Fruit fly (Drosophila melanogaster) whole organism, embryonic: ENCODE data around the gene trbd.
A peak's percentile ranks its signal among the peaks of the same experiment; 100 is the strongest.

ENCODE experiments used
- Adf1 ChIP-seq: fragments of 200-800 bp; sonication (Bioruptor generic); IDR thresholded peaks from 2 replicates; pipeline ENCODE4 v1.3.6; 2022; ENCODE audit warnings: missing biosample characterization, missing genetic modification characterization
- CG10959 ChIP-seq: fragments of 200-800 bp; sonication (Bioruptor generic); IDR thresholded peaks from 2 replicates; pipeline ENCODE4 v1.3.6; 2022; ENCODE audit warnings: missing biosample characterization, missing genetic modification characterization
- CG12659 ChIP-seq: fragments of 200-800 bp; sonication (Bioruptor generic); optimal IDR thresholded peaks from 3 replicates; lab custom pipeline; 2017; ENCODE audit warnings: mild to moderate bottlenecking, missing biosample characterization, missing genetic modification reagents, missing genetic modification characterization
- CG13894 ChIP-seq: fragments of 200-800 bp; sonication (Bioruptor generic); optimal IDR thresholded peaks from 3 replicates; lab custom pipeline; 2018; ENCODE audit warnings: missing biosample characterization, mild to moderate bottlenecking, missing genetic modification characterization, moderate library complexity
- CG14014 ChIP-seq: fragments of 200-800 bp; sonication (Bioruptor generic); IDR thresholded peaks from 2 replicates; pipeline ENCODE4 v1.3.6; 2022; ENCODE audit warnings: missing biosample characterization, missing genetic modification characterization
- CG15073 ChIP-seq: fragments of 200-800 bp; sonication (Bioruptor generic); optimal IDR thresholded peaks from 2 replicates; lab custom pipeline; 2016; ENCODE audit warnings: missing biosample characterization, missing genetic modification characterization
- CG17186 ChIP-seq: fragments of 200-800 bp; sonication (Bioruptor generic); optimal IDR thresholded peaks from 3 replicates; lab custom pipeline; 2017; ENCODE audit warnings: missing biosample characterization, missing genetic modification reagents, missing genetic modification characterization
- CG17385 ChIP-seq: fragments of 200-800 bp; sonication (Bioruptor generic); optimal IDR thresholded peaks from 3 replicates; lab custom pipeline; 2018; ENCODE audit warnings: missing biosample characterization, mild to moderate bottlenecking, missing genetic modification characterization
- CG18262 ChIP-seq: fragments of 200-800 bp; optimal IDR thresholded peaks from 3 replicates; lab custom pipeline; 2019; ENCODE audit warnings: missing biosample characterization, mild to moderate bottlenecking, missing genetic modification characterization, moderate library complexity
- CG1832 ChIP-seq: fragments of 200-800 bp; sonication (Bioruptor generic); optimal IDR thresholded peaks from 2 replicates; lab custom pipeline; 2017; ENCODE audit warnings: missing biosample characterization, mild to moderate bottlenecking, missing genetic modification characterization, inconsistent platforms
- CG18619 ChIP-seq: fragments of 200-800 bp; sonication (Bioruptor generic); optimal IDR thresholded peaks from 3 replicates; lab custom pipeline; 2017; ENCODE audit warnings: missing biosample characterization, mild to moderate bottlenecking, missing genetic modification characterization
- CG2202 ChIP-seq: fragments of 200-800 bp; sonication (Bioruptor generic); optimal IDR thresholded peaks from 2 replicates; lab custom pipeline; 2018; ENCODE audit warnings: missing biosample characterization, mild to moderate bottlenecking, missing genetic modification characterization
- CG5180 ChIP-seq: fragments of 200-800 bp; sonication (Bioruptor generic); optimal IDR thresholded peaks from 3 replicates; lab custom pipeline; 2017; ENCODE audit warnings: missing biosample characterization, missing genetic modification characterization, mild to moderate bottlenecking, moderate library complexity, missing genetic modification reagents
- CG6175 ChIP-seq: fragments of 200-800 bp; sonication (Bioruptor generic); IDR thresholded peaks from 3 replicates; pipeline ENCODE4 v1.3.6; 2022; ENCODE audit warnings: missing biosample characterization, missing genetic modification characterization
- CG6689 ChIP-seq: fragments of 200-800 bp; sonication (Bioruptor generic); IDR thresholded peaks from 2 replicates; pipeline ENCODE4 v1.3.6; 2022; ENCODE audit warnings: missing biosample characterization, missing genetic modification characterization
- CG7357 ChIP-seq: fragments of 200-800 bp; sonication (Bioruptor generic); IDR thresholded peaks from 3 replicates; pipeline ENCODE4 v1.3.6; 2022; ENCODE audit warnings: missing biosample characterization, missing genetic modification characterization
- CG9932 ChIP-seq: fragments of 200-800 bp; sonication (Bioruptor generic); IDR thresholded peaks from 2 replicates; pipeline ENCODE4 v1.3.6; 2022; ENCODE audit warnings: missing biosample characterization, missing genetic modification characterization
- Dip2 ChIP-seq: fragments of 200-800 bp; sonication (Bioruptor generic); IDR thresholded peaks from 2 replicates; pipeline ENCODE4 v1.3.6; 2022; ENCODE audit warnings: missing biosample characterization, missing genetic modification characterization
- ERR ChIP-seq: fragments of 200-800 bp; sonication (Bioruptor generic); optimal IDR thresholded peaks from 2 replicates; lab custom pipeline; 2016; ENCODE audit warnings: missing biosample characterization, missing genetic modification characterization
- Ets97D ChIP-seq: fragments of 200-800 bp; sonication (Bioruptor generic); optimal IDR thresholded peaks from 3 replicates; lab custom pipeline; 2016; ENCODE audit warnings: missing biosample characterization, missing genetic modification characterization
- Fer2 ChIP-seq: fragments of 200-800 bp; sonication (Bioruptor generic); optimal IDR thresholded peaks from 2 replicates; lab custom pipeline; 2018; ENCODE audit warnings: missing biosample characterization, mild to moderate bottlenecking, missing genetic modification characterization, moderate library complexity
- NC2β ChIP-seq: fragments of 200-800 bp; sonication (Bioruptor generic); optimal IDR thresholded peaks from 2 replicates; lab custom pipeline; 2016; ENCODE audit warnings: missing biosample characterization, missing genetic modification characterization
- Oaz ChIP-seq: fragments of 200-800 bp; sonication (Bioruptor generic); IDR thresholded peaks from 2 replicates; pipeline ENCODE4 v1.3.6; 2022; ENCODE audit warnings: missing biosample characterization, missing genetic modification characterization
- Opbp ChIP-seq: fragments of 200-800 bp; sonication (Bioruptor generic); IDR thresholded peaks from 3 replicates; pipeline ENCODE4 v1.3.6; 2022; ENCODE audit warnings: missing biosample characterization, missing genetic modification characterization; ENCODE audit not compliant: partially characterized antibody
- Six4 ChIP-seq: fragments of 200-800 bp; sonication (Bioruptor generic); optimal IDR thresholded peaks from 2 replicates; lab custom pipeline; 2016; ENCODE audit warnings: missing biosample characterization, missing genetic modification characterization
- ara ChIP-seq: fragments of 200-800 bp; sonication (Bioruptor generic); IDR thresholded peaks from 2 replicates; pipeline ENCODE4 v1.3.6; 2022; ENCODE audit warnings: missing biosample characterization, missing genetic modification characterization
- cg ChIP-seq: fragments of 200-800 bp; sonication (Bioruptor generic); optimal IDR thresholded peaks from 3 replicates; lab custom pipeline; 2019; ENCODE audit warnings: missing biosample characterization, mild to moderate bottlenecking, missing genetic modification characterization, moderate library complexity
- danr ChIP-seq: fragments of 200-800 bp; sonication (Bioruptor generic); IDR thresholded peaks from 2 replicates; pipeline ENCODE4 v1.3.6; 2022; ENCODE audit warnings: missing biosample characterization, missing genetic modification characterization
- eyg ChIP-seq: fragments of 200-800 bp; sonication (Bioruptor generic); optimal IDR thresholded peaks from 3 replicates; lab custom pipeline; 2016; ENCODE audit warnings: missing biosample characterization, missing genetic modification characterization
- fd96Cb ChIP-seq: fragments of 200-800 bp; sonication (Bioruptor generic); optimal IDR thresholded peaks from 2 replicates; lab custom pipeline; 2018; ENCODE audit warnings: missing biosample characterization, mild to moderate bottlenecking, missing genetic modification characterization, moderate library complexity
- gcm2 ChIP-seq: fragments of 200-800 bp; sonication (Bioruptor generic); optimal IDR thresholded peaks from 2 replicates; lab custom pipeline; 2016; ENCODE audit warnings: missing biosample characterization, missing genetic modification characterization
- grau ChIP-seq: fragments of 200-800 bp; optimal IDR thresholded peaks from 3 replicates; lab custom pipeline; 2019; ENCODE audit warnings: missing biosample characterization, mild to moderate bottlenecking, missing genetic modification characterization, moderate library complexity
- gt ChIP-seq: fragments of 200-800 bp; sonication (Bioruptor generic); IDR thresholded peaks from 2 replicates; pipeline ENCODE4 v1.3.6; 2022; ENCODE audit warnings: missing biosample characterization, missing genetic modification characterization
- ham ChIP-seq: fragments of 200-800 bp; sonication (Bioruptor generic); IDR thresholded peaks from 2 replicates; pipeline ENCODE4 v1.3.6; 2022; ENCODE audit warnings: missing biosample characterization, missing genetic modification characterization
- her ChIP-seq: fragments of 200-800 bp; sonication (Bioruptor generic); optimal IDR thresholded peaks from 2 replicates; lab custom pipeline; 2016; ENCODE audit warnings: missing biosample characterization, missing genetic modification characterization
- jumu ChIP-seq: fragments of 200-800 bp; sonication (Bioruptor generic); optimal IDR thresholded peaks from 3 replicates; lab custom pipeline; 2016; ENCODE audit warnings: missing biosample characterization, missing genetic modification characterization
- lbe ChIP-seq: fragments of 200-800 bp; sonication (Bioruptor generic); optimal IDR thresholded peaks from 2 replicates; lab custom pipeline; 2016; ENCODE audit warnings: missing biosample characterization, mild to moderate bottlenecking, missing genetic modification characterization
- lilli ChIP-seq: fragments of 200-800 bp; sonication (Bioruptor generic); optimal IDR thresholded peaks from 3 replicates; lab custom pipeline; 2016; ENCODE audit warnings: missing biosample characterization, missing genetic modification characterization
- nau ChIP-seq: fragments of 200-800 bp; sonication (Bioruptor generic); optimal IDR thresholded peaks from 3 replicates; lab custom pipeline; 2017; ENCODE audit warnings: missing biosample characterization, mild to moderate bottlenecking, missing genetic modification characterization, missing genetic modification reagents
- oc ChIP-seq: fragments of 200-800 bp; sonication (Bioruptor generic); optimal IDR thresholded peaks from 2 replicates; lab custom pipeline; 2018; ENCODE audit warnings: missing biosample characterization, mild to moderate bottlenecking, missing genetic modification characterization, moderate library complexity
- org-1 ChIP-seq: fragments of 200-800 bp; sonication (Bioruptor generic); optimal IDR thresholded peaks from 2 replicates; lab custom pipeline; 2017; ENCODE audit warnings: missing biosample characterization, missing genetic modification characterization
- sc ChIP-seq, 3 experiments: fragments of >200 bp in 2 of 3; fragments of 200-800 bp in 1 of 3; sonication (Bioruptor generic) in 1 of 3; optimal IDR thresholded peaks; 2 replicates in 2 of 3; 3 replicates in 1 of 3; lab custom pipeline; 2017; ENCODE audit warnings: mild to moderate bottlenecking in 1 of 3, missing biosample characterization in 1 of 3, missing genetic modification characterization in 1 of 3, missing genetic modification reagents in 1 of 3
- schlank ChIP-seq: fragments of 200-800 bp; sonication (Bioruptor generic); optimal IDR thresholded peaks from 2 replicates; lab custom pipeline; 2018; ENCODE audit warnings: missing biosample characterization, mild to moderate bottlenecking, missing genetic modification characterization
- sima ChIP-seq: fragments of 200-800 bp; sonication (Bioruptor generic); optimal IDR thresholded peaks from 2 replicates; lab custom pipeline; 2016; ENCODE audit warnings: missing biosample characterization, missing genetic modification characterization
- sqz ChIP-seq: fragments of 200-800 bp; sonication (Bioruptor generic); optimal IDR thresholded peaks from 3 replicates; lab custom pipeline; 2018; ENCODE audit warnings: missing biosample characterization, mild to moderate bottlenecking, missing genetic modification characterization
- stc ChIP-seq: fragments of 200-800 bp; sonication (Bioruptor generic); IDR thresholded peaks from 2 replicates; pipeline ENCODE4 v1.3.6; 2022; ENCODE audit warnings: missing biosample characterization, missing genetic modification characterization
- tap ChIP-seq: fragments of 200-800 bp; optimal IDR thresholded peaks from 3 replicates; lab custom pipeline; 2019; ENCODE audit warnings: missing biosample characterization, mild to moderate bottlenecking, missing genetic modification characterization, moderate library complexity
- tll ChIP-seq, 2 experiments: fragments of 200-800 bp in 1 of 2; fragments of >200 bp in 1 of 2; sonication (Bioruptor generic) in 1 of 2; optimal IDR thresholded peaks; 2 replicates each; lab custom pipeline; 2017 to 2019; ENCODE audit warnings: missing biosample characterization in 2 of 2, missing genetic modification characterization in 2 of 2, mild to moderate bottlenecking in 1 of 2, moderate library complexity in 1 of 2
- tx ChIP-seq: fragments of 200-800 bp; sonication (Bioruptor generic); optimal IDR thresholded peaks from 2 replicates; lab custom pipeline; 2016; ENCODE audit warnings: missing biosample characterization, missing genetic modification characterization
- z ChIP-seq: fragments of 200-800 bp; sonication (Bioruptor generic); IDR thresholded peaks from 3 replicates; pipeline ENCODE4 v1.3.6; 2022; ENCODE audit warnings: missing biosample characterization, missing genetic modification characterization
- zen ChIP-seq: fragments of 200-800 bp; sonication (Bioruptor generic); optimal IDR thresholded peaks from 3 replicates; lab custom pipeline; 2018; ENCODE audit warnings: missing biosample characterization, mild to moderate bottlenecking, missing genetic modification characterization, moderate library complexity

The trbd gene

dm6 chr3R:9705008-9705628, 5.7 kb downstream of the trbd start, which contains the start of gene Unc-115a (continued):
- no peak for TF ChIP-seq CG10959 (GFP tag; lab: Robert Waterston, UW)
- TF ChIP-seq ham (GFP tag; lab: Robert Waterston, UW), result no peak
- peak; percentile 39 for TF ChIP-seq lilli (GFP tag; lab: Kevin White, UChicago)
- peak; percentile 3 for TF ChIP-seq CG2202
- peak; percentile 23 for TF ChIP-seq Six4 (GFP tag; lab: Kevin White, UChicago)
- TF ChIP-seq tap (tag; lab: Kevin White, UChicago), result no peak
- TF ChIP-seq gcm2 (GFP tag; lab: Kevin White, UChicago), result peak; percentile 53
- TF ChIP-seq tll (GFP tag; optimal IDR thresholded peaks at IDR 0.05; lab: Kevin White, UChicago), result no peak
- no peak for TF ChIP-seq sima
- TF ChIP-seq CG6175 (GFP tag; lab: Robert Waterston, UW), result no peak
- peak; percentile 92 for TF ChIP-seq Ets97D
- no peak for TF ChIP-seq ara (GFP tag; lab: Robert Waterston, UW)
- no peak for TF ChIP-seq Opbp
- no peak for TF ChIP-seq CG9932 (GFP tag; lab: Robert Waterston, UW)
- TF ChIP-seq NC2β (GFP tag; lab: Kevin White, UChicago), result peak; percentile 31
- no peak for TF ChIP-seq fd96Cb
- TF ChIP-seq danr (GFP tag; lab: Robert Waterston, UW), result no peak
- no peak for TF ChIP-seq CG17385 (GFP tag; lab: Kevin White, UChicago)
- no peak for TF ChIP-seq CG14014
- peak; percentile 50 for TF ChIP-seq grau (tag; lab: Kevin White, UChicago)
- peak; percentile 86 for TF ChIP-seq CG12659 (GFP tag; lab: Kevin White, UChicago)
- peak; percentile 93 for TF ChIP-seq cg
- no peak for TF ChIP-seq oc (tag; lab: Kevin White, UChicago)
- no peak for TF ChIP-seq z (GFP tag; lab: Robert Waterston, UW)
- TF ChIP-seq sc (optimal IDR thresholded peaks at IDR 0.05; lab: Kevin White, UChicago), result no peak
- TF ChIP-seq sc (GFP tag; optimal IDR thresholded peaks at IDR 0.05; lab: Kevin White, UChicago), result no peak
- no peak for TF ChIP-seq gt (GFP tag; lab: Robert Waterston, UW)
- TF ChIP-seq Adf1, result no peak
- no peak for TF ChIP-seq CG18619 (GFP tag; lab: Kevin White, UChicago)
- no peak for TF ChIP-seq nau (GFP tag; lab: Kevin White, UChicago)
- peak; percentile 34 for TF ChIP-seq CG18262 (tag; lab: Kevin White, UChicago)
- peak; percentile 51 for TF ChIP-seq ERR (GFP tag; lab: Kevin White, UChicago)
- peak; percentile 30 for TF ChIP-seq lbe (GFP tag; lab: Kevin White, UChicago)
- no peak for TF ChIP-seq CG1832
- TF ChIP-seq CG6689 (GFP tag; lab: Robert Waterston, UW), result no peak
- no peak for TF ChIP-seq stc (GFP tag; lab: Robert Waterston, UW)
- no peak for TF ChIP-seq Oaz (GFP tag; lab: Robert Waterston, UW)
- TF ChIP-seq tx (GFP tag; lab: Kevin White, UChicago), result peak; percentile 12
- peak; percentile 55 for TF ChIP-seq eyg (GFP tag; lab: Kevin White, UChicago)
- peak; percentile 13 for TF ChIP-seq schlank (tag; lab: Kevin White, UChicago)
- no peak for TF ChIP-seq jumu (GFP tag; lab: Kevin White, UChicago)
- TF ChIP-seq sqz, result peak; percentile 59
- TF ChIP-seq org-1 (GFP tag; lab: Kevin White, UChicago), result no peak
- TF ChIP-seq CG5180 (GFP tag; lab: Kevin White, UChicago), result no peak
- no peak for TF ChIP-seq CG15073
- TF ChIP-seq zen, result peak; percentile 67
- TF ChIP-seq Dip2, result no peak
- TF ChIP-seq Fer2 (tag; lab: Kevin White, UChicago), result no peak
- peak; percentile 60 for TF ChIP-seq her
- TF ChIP-seq CG17186 (GFP tag; lab: Kevin White, UChicago), result peak; percentile 2
- no peak for TF ChIP-seq CG7357 (GFP tag; lab: Robert Waterston, UW)
- TF ChIP-seq CG13894, result no peak
